Fruit fly (Drosophila melanogaster) Kc167 (cell line): ENCODE results near the gene Dus4.

Experiments
- Myc ChIP-seq: fragments of >200 bp; optimal IDR thresholded peaks from 2 replicates; lab custom pipeline; 2017; ENCODE audit warnings: missing external identifiers
- Sin3A ChIP-seq: fragments of >200 bp; optimal IDR thresholded peaks from 2 replicates; lab custom pipeline; 2018; ENCODE audit warnings: missing external identifiers
- h ChIP-seq: fragments of >200 bp; optimal IDR thresholded peaks from 3 replicates; lab custom pipeline; 2018; ENCODE audit warnings: missing external identifiers
- psq ChIP-seq: fragments of >200 bp; optimal IDR thresholded peaks from 2 replicates; lab custom pipeline; 2017; ENCODE audit warnings: missing external identifiers

DNA sequence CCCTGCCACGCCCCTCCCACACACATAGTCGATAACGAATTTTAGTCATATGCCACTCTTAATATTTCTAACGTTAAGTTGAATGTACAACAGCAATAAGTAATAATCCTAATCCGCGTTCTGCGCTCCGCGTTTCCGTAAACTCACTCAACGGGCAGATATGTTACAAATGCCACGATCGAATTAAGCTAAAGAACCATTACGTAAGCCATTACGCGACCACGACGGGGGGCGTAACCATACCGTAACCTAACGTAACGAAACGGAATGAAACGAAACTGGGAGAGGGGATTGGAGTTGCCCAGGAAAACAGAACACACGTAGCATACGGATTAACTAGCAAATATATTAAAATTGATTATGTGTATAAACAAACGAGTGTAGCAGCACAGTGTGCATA lies 5.3 kb upstream of the Dus4 start:
- TF ChIP-seq Sin3A (lab: Kevin White, UChicago) (no peak), h (lab: Kevin White, UChicago) (no peak), Myc (lab: Kevin White, UChicago) (no peak), psq (no peak)
